Fruit fly (Drosophila melanogaster) whole organism, wandering third instar larva: Measurements from ENCODE around the gene Fum3.
A peak's percentile ranks its signal among the peaks of the same experiment; 100 is the strongest.

Experiments
- Abd-B ChIP-seq: fragments of >200 bp; optimal IDR thresholded peaks from 2 replicates; lab custom pipeline; 2017; ENCODE audit warnings: missing biosample characterization, missing genetic modification characterization
- CG32264 ChIP-seq: fragments of 200-800 bp; sonication (Bioruptor generic); optimal IDR thresholded peaks from 2 replicates; lab custom pipeline; 2016; ENCODE audit warnings: missing biosample characterization, missing genetic modification characterization
- CG9705 ChIP-seq: fragments of 200-800 bp; sonication (Bioruptor generic); optimal IDR thresholded peaks from 2 replicates; lab custom pipeline; 2018; ENCODE audit warnings: missing biosample characterization, mild to moderate bottlenecking, missing genetic modification characterization
- CrebA ChIP-seq: fragments of 200-800 bp; sonication (Bioruptor generic); optimal IDR thresholded peaks from 2 replicates; lab custom pipeline; 2016; ENCODE audit warnings: missing biosample characterization, mild to moderate bottlenecking, missing genetic modification characterization, borderline replicate concordance
- Dif ChIP-seq: fragments of 200-275, 200-300 bp; sonication (Bioruptor generic); optimal IDR thresholded peaks from 2 replicates; lab custom pipeline; 2018; ENCODE audit warnings: missing biosample characterization, missing genetic modification characterization; ENCODE audit not compliant: partially characterized antibody
- GATAd ChIP-seq: sonication (Bioruptor generic); optimal IDR thresholded peaks from 2 replicates; lab custom pipeline; 2016; ENCODE audit warnings: missing biosample characterization, missing genetic modification characterization
- HLH106 ChIP-seq: fragments of 200-800 bp; optimal IDR thresholded peaks from 3 replicates; lab custom pipeline; 2019; ENCODE audit warnings: missing biosample characterization, mild to moderate bottlenecking, missing genetic modification characterization, moderate library complexity
- Hnf4 ChIP-seq: fragments of 200-800 bp; sonication (Bioruptor generic); optimal IDR thresholded peaks from 2 replicates; lab custom pipeline; 2016; ENCODE audit warnings: missing biosample characterization, mild to moderate bottlenecking, missing genetic modification characterization
- Hr78 ChIP-seq: fragments of >200 bp; optimal IDR thresholded peaks from 2 replicates; lab custom pipeline; 2017; ENCODE audit warnings: missing biosample characterization, missing genetic modification characterization
- Hr83 ChIP-seq: fragments of 200-300 bp; sonication (Bioruptor generic); optimal IDR thresholded peaks from 2 replicates; lab custom pipeline; 2016; ENCODE audit warnings: missing biosample characterization, mild to moderate bottlenecking, missing genetic modification characterization, moderate library complexity; ENCODE audit not compliant: poor library complexity, severe bottlenecking
- Jra ChIP-seq: sonication (Bioruptor generic); optimal IDR thresholded peaks from 2 replicates; lab custom pipeline; 2016; ENCODE audit warnings: missing biosample characterization, missing genetic modification characterization
- Mio ChIP-seq: sonication (Bioruptor generic); optimal IDR thresholded peaks from 2 replicates; lab custom pipeline; 2016; ENCODE audit warnings: missing biosample characterization, missing genetic modification characterization
- N ChIP-seq: fragments of >200 bp; optimal IDR thresholded peaks from 2 replicates; lab custom pipeline; 2018; ENCODE audit warnings: missing biosample characterization, missing external identifiers, missing genetic modification characterization
- OdsH ChIP-seq: fragments of 200-800 bp; sonication (Bioruptor generic); optimal IDR thresholded peaks from 2 replicates; lab custom pipeline; 2016; ENCODE audit warnings: missing biosample characterization, mild to moderate bottlenecking, missing genetic modification characterization
- Rel ChIP-seq, 2 experiments: fragments of 200-800 bp; sonication (Bioruptor generic) in 1 of 2; optimal IDR thresholded peaks; 2 replicates in 1 of 2; 3 replicates in 1 of 2; lab custom pipeline; 2016 to 2019; ENCODE audit warnings: mild to moderate bottlenecking in 2 of 2, missing biosample characterization in 2 of 2, missing genetic modification characterization in 2 of 2, moderate library complexity in 1 of 2
- Sp1 ChIP-seq: fragments of 200-800 bp; sonication (Bioruptor generic); optimal IDR thresholded peaks from 3 replicates; lab custom pipeline; 2019; ENCODE audit warnings: missing biosample characterization, mild to moderate bottlenecking, missing genetic modification characterization, moderate library complexity
- Vsx2 ChIP-seq: fragments of 200-300, 225-300 bp; sonication (Bioruptor generic); optimal IDR thresholded peaks from 2 replicates; lab custom pipeline; 2018; ENCODE audit warnings: missing biosample characterization, missing genetic modification characterization; ENCODE audit not compliant: partially characterized antibody
- br ChIP-seq: fragments of 200-800 bp; sonication (Bioruptor generic); optimal IDR thresholded peaks from 2 replicates; lab custom pipeline; 2016; ENCODE audit warnings: missing biosample characterization, missing genetic modification characterization
- brk ChIP-seq: fragments of 200-800 bp; sonication (Bioruptor generic); optimal IDR thresholded peaks from 2 replicates; lab custom pipeline; 2016; ENCODE audit warnings: missing biosample characterization, mild to moderate bottlenecking, missing genetic modification characterization
- dl ChIP-seq, 2 experiments: fragments of 175-275, 200-275 bp in 1 of 2; fragments of 200-275 bp in 1 of 2; sonication (Bioruptor generic); optimal IDR thresholded peaks; lab custom pipeline; 2018; ENCODE audit warnings: mild to moderate bottlenecking in 2 of 2, missing biosample characterization in 2 of 2, missing genetic modification characterization in 2 of 2, moderate library complexity in 2 of 2; ENCODE audit not compliant: partially characterized antibody in 2 of 2, insufficient read depth in 1 of 2
- dmrt93B ChIP-seq: fragments of 200-800 bp; sonication (Bioruptor generic); optimal IDR thresholded peaks from 2 replicates; lab custom pipeline; 2018; ENCODE audit warnings: missing biosample characterization, mild to moderate bottlenecking, missing genetic modification characterization
- dsf ChIP-seq: sonication (Bioruptor generic); optimal IDR thresholded peaks from 2 replicates; lab custom pipeline; 2016; ENCODE audit warnings: missing biosample characterization, missing genetic modification characterization, borderline replicate concordance
- ey ChIP-seq: fragments of 200-800 bp; sonication (Bioruptor generic); optimal IDR thresholded peaks from 2 replicates; lab custom pipeline; 2016; ENCODE audit warnings: missing biosample characterization, missing genetic modification characterization
- foxo ChIP-seq, 2 experiments: fragments of 200-800 bp; sonication (Bioruptor generic); optimal IDR thresholded peaks; 2 replicates in 1 of 2; 3 replicates in 1 of 2; lab custom pipeline; 2016 to 2017; ENCODE audit warnings: missing biosample characterization in 2 of 2, missing genetic modification characterization in 2 of 2
- fru ChIP-seq: fragments of 200-800 bp; sonication (Bioruptor generic); optimal IDR thresholded peaks from 3 replicates; lab custom pipeline; 2016; ENCODE audit warnings: missing biosample characterization, mild to moderate bottlenecking, missing genetic modification characterization
- h ChIP-seq: fragments of 200-800 bp; sonication (Bioruptor generic); optimal IDR thresholded peaks from 3 replicates; lab custom pipeline; 2016; ENCODE audit warnings: missing biosample characterization, mild to moderate bottlenecking, missing genetic modification characterization
- jim ChIP-seq: fragments of 175-275, 200-325 bp; sonication (Bioruptor generic); optimal IDR thresholded peaks from 2 replicates; lab custom pipeline; 2016; ENCODE audit warnings: missing biosample characterization, mild to moderate bottlenecking, missing genetic modification characterization
- lola ChIP-seq: fragments of >200 bp; optimal IDR thresholded peaks from 2 replicates; lab custom pipeline; 2017; ENCODE audit warnings: missing biosample characterization, missing genetic modification characterization
- pan ChIP-seq: fragments of >200 bp; optimal IDR thresholded peaks from 2 replicates; lab custom pipeline; 2017
- psq ChIP-seq: fragments of 200-800 bp; sonication (Bioruptor generic); optimal IDR thresholded peaks from 3 replicates; lab custom pipeline; 2017; ENCODE audit warnings: missing biosample characterization, mild to moderate bottlenecking, missing genetic modification characterization, moderate library complexity
- rgr ChIP-seq: fragments of 200-800 bp; sonication (Bioruptor generic); optimal IDR thresholded peaks from 3 replicates; lab custom pipeline; 2016; ENCODE audit warnings: missing biosample characterization, mild to moderate bottlenecking, missing genetic modification characterization
- sage ChIP-seq: fragments of 200-800 bp; sonication (Bioruptor generic); optimal IDR thresholded peaks from 2 replicates; lab custom pipeline; 2016; ENCODE audit warnings: missing biosample characterization, mild to moderate bottlenecking, missing genetic modification characterization
- sv ChIP-seq: fragments of 200-800 bp; sonication (Bioruptor generic); optimal IDR thresholded peaks from 3 replicates; lab custom pipeline; 2016; ENCODE audit warnings: missing biosample characterization, missing genetic modification characterization
- tai ChIP-seq: sonication (Bioruptor generic); optimal IDR thresholded peaks from 2 replicates; lab custom pipeline; 2016; ENCODE audit warnings: missing biosample characterization, missing genetic modification characterization
- usp ChIP-seq: fragments of >200 bp; optimal IDR thresholded peaks from 2 replicates; lab custom pipeline; 2017; ENCODE audit warnings: missing biosample characterization, missing genetic modification characterization
- woc ChIP-seq: sonication (Bioruptor generic); optimal IDR thresholded peaks from 2 replicates; lab custom pipeline; 2016; ENCODE audit warnings: missing biosample characterization, mild to moderate bottlenecking, missing genetic modification characterization

Gene Fum3

dm6 chr3L:11492457-11492856 lies 26.8 kb upstream of the Fum3 start:
- peak; percentile 66 for TF ChIP-seq Vsx2
- peak; percentile 8 for TF ChIP-seq psq
- TF ChIP-seq Rel (GFP tag; optimal IDR thresholded peaks at IDR 0.05; lab: Kevin White, UChicago) = no peak
- TF ChIP-seq Rel (tag; optimal IDR thresholded peaks at IDR 0.05; lab: Kevin White, UChicago) = peak; percentile 11
- no peak for TF ChIP-seq N
- no peak for TF ChIP-seq Sp1 (GFP tag; lab: Kevin White, UChicago)
- TF ChIP-seq br (GFP tag; lab: Kevin White, UChicago) = peak; percentile 40
- TF ChIP-seq sv (GFP tag; lab: Kevin White, UChicago) = no peak
- no peak for TF ChIP-seq foxo (GFP tag; optimal IDR thresholded peaks at IDR 0.05; lab: Kevin White, UChicago)
- peak; percentile 28 for TF ChIP-seq rgr (GFP tag; lab: Kevin White, UChicago)

DNA sequence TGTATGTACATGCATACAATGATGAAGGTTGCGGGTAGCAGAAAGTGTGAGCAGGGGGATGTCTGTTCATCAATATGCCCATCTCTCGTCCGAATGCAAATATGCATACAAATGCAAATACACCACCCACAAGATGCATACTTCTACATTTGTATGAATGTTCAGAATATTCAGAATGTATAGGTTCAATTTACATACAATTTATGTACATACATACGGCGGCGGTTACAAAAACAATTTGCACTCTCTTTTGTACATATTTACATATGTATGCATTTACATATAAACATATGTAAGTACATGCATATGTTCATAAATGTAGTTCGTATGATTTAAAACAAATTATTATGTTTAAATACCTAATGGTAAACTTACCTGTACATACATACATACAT lies 26.2 kb upstream of the Fum3 start:
- no peak for TF ChIP-seq CrebA (GFP tag; lab: Kevin White, UChicago)
- TF ChIP-seq psq = no peak
- TF ChIP-seq Hr78 (GFP tag; lab: Kevin White, UChicago) = no peak
- no peak for TF ChIP-seq usp (GFP tag; lab: Kevin White, UChicago)
- TF ChIP-seq dmrt93B (GFP tag; lab: Kevin White, UChicago) = no peak
- no peak for TF ChIP-seq HLH106 (tag; lab: Kevin White, UChicago)
- no peak for TF ChIP-seq pan (lab: Kevin White, UChicago)
- TF ChIP-seq GATAd (GFP tag; lab: Kevin White, UChicago) = no peak

dm6 chr3L:11491222-11491873 lies 25.7 kb upstream of the Fum3 start:
- TF ChIP-seq OdsH = peak; percentile 92
- peak; percentile 89 for TF ChIP-seq br (GFP tag; lab: Kevin White, UChicago)
- TF ChIP-seq rgr (GFP tag; lab: Kevin White, UChicago) = peak; percentile 94
- no peak for TF ChIP-seq pan (lab: Kevin White, UChicago)
- peak; percentile 92 for TF ChIP-seq HLH106 (tag; lab: Kevin White, UChicago)
- no peak for TF ChIP-seq Rel (GFP tag; optimal IDR thresholded peaks at IDR 0.05; lab: Kevin White, UChicago)
- peak; percentile 73 for TF ChIP-seq Rel (tag; optimal IDR thresholded peaks at IDR 0.05; lab: Kevin White, UChicago)
- peak; percentile 94 for TF ChIP-seq fru
- peak; percentile 93 for TF ChIP-seq Hnf4 (GFP tag; lab: Kevin White, UChicago)
- no peak for TF ChIP-seq dsf (GFP tag; lab: Kevin White, UChicago)
- peak; percentile 38 for TF ChIP-seq sage (GFP tag; lab: Kevin White, UChicago)
- TF ChIP-seq dl (GFP tag; optimal IDR thresholded peaks at IDR 0.05; lab: Kevin White, UChicago; ENCODE audit: insufficient read depth in 1 of 2, partially characterized antibody in 2 of 2) = no peak
- no peak for TF ChIP-seq sv (GFP tag; lab: Kevin White, UChicago)
- no peak for TF ChIP-seq Dif (GFP tag; lab: Kevin White, UChicago)
- peak; percentile 80 for TF ChIP-seq psq
- TF ChIP-seq tai (GFP tag; lab: Kevin White, UChicago) = peak; percentile 78
- no peak for TF ChIP-seq jim (GFP tag; lab: Kevin White, UChicago)
- no peak for TF ChIP-seq Abd-B
- peak; percentile 93 for TF ChIP-seq ey (GFP tag; lab: Kevin White, UChicago)
- TF ChIP-seq foxo (GFP tag; optimal IDR thresholded peaks at IDR 0.05; lab: Kevin White, UChicago) = peak in 1 of 2 experiments; percentile 94
- TF ChIP-seq Sp1 (GFP tag; lab: Kevin White, UChicago) = peak; percentile 85
- TF ChIP-seq dmrt93B (GFP tag; lab: Kevin White, UChicago) = peak; percentile 71
- peak; percentile 45 for TF ChIP-seq Hr83 (GFP tag; lab: Kevin White, UChicago)
- TF ChIP-seq Mio (GFP tag; lab: Kevin White, UChicago) = peak; percentile 13
- peak; percentile 18 for TF ChIP-seq CrebA (GFP tag; lab: Kevin White, UChicago)
- TF ChIP-seq woc (GFP tag; lab: Kevin White, UChicago) = peak; percentile 76
- no peak for TF ChIP-seq usp (GFP tag; lab: Kevin White, UChicago)
- TF ChIP-seq CG9705 (GFP tag; lab: Kevin White, UChicago) = peak; percentile 73
- no peak for TF ChIP-seq Vsx2
- TF ChIP-seq lola (GFP tag; lab: Kevin White, UChicago) = no peak
- peak; percentile 83 for TF ChIP-seq brk (GFP tag; lab: Kevin White, UChicago)
- TF ChIP-seq CG32264 = peak; percentile 75
- TF ChIP-seq h (GFP tag; lab: Kevin White, UChicago) = peak; percentile 95
- TF ChIP-seq GATAd (GFP tag; lab: Kevin White, UChicago) = no peak
- TF ChIP-seq N = no peak
- TF ChIP-seq Jra = peak; percentile 64
